Fruit fly (Drosophila melanogaster): ENCODE measurements around the gene daw.

The daw gene

dm6 chr2L:2861140-2861884 lies 56.3 kb downstream of the daw start (continued):
- TF ChIP-seq CG33213 (GFP tag; optimal IDR thresholded peaks at IDR 0.05), result peak; percentile 13
- no peak for TF ChIP-seq croc (GFP tag; conservative IDR thresholded peaks at IDR 0.05)
- no peak for TF ChIP-seq CHES-1-like (GFP tag; optimal IDR thresholded peaks at IDR 0.05)
- TF ChIP-seq CG15601 (tag; optimal IDR thresholded peaks at IDR 0.05), result peak; percentile 47
- TF ChIP-seq jigr1 (GFP tag; IDR thresholded peaks at IDR 0.05), result no peak
- peak; percentile 20 for TF ChIP-seq caup (GFP tag; optimal IDR thresholded peaks at IDR 0.05; ENCODE audit: severe bottlenecking)
- no peak for TF ChIP-seq bowl (GFP tag; IDR thresholded peaks at IDR 0.05)
- TF ChIP-seq Poxn (GFP tag; IDR thresholded peaks at IDR 0.05), result no peak
- TF ChIP-seq wdn (GFP tag; IDR thresholded peaks at IDR 0.05), result no peak
- no peak for TF ChIP-seq E2f2 (GFP tag; IDR thresholded peaks at IDR 0.05)
- TF ChIP-seq CG11456 (GFP tag; IDR thresholded peaks at IDR 0.05), result no peak
- no peak for TF ChIP-seq CG14965 (GFP tag; optimal IDR thresholded peaks at IDR 0.05; ENCODE audit: borderline replicate concordance)
- TF ChIP-seq dimm (GFP tag; IDR thresholded peaks at IDR 0.05), result no peak
- TF ChIP-seq CG6854 (GFP tag; optimal IDR thresholded peaks at IDR 0.05), result no peak
- no peak for TF ChIP-seq B-H2 (GFP tag; optimal IDR thresholded peaks at IDR 0.05)
- no peak for TF ChIP-seq tup (GFP tag; optimal IDR thresholded peaks at IDR 0.05)
- peak; percentile 99 for TF ChIP-seq CG13894 (tag; optimal IDR thresholded peaks at IDR 0.05)
- no peak for TF ChIP-seq esg (GFP tag; conservative IDR thresholded peaks at IDR 0.05)
- no peak for TF ChIP-seq lmd (GFP tag; IDR thresholded peaks at IDR 0.05)
- no peak for TF ChIP-seq CG4282 (GFP tag; optimal IDR thresholded peaks at IDR 0.05)
- no peak for TF ChIP-seq CG4820 (GFP tag; optimal IDR thresholded peaks at IDR 0.05)
- TF ChIP-seq tx (GFP tag; optimal IDR thresholded peaks at IDR 0.05), result no peak
- TF ChIP-seq kni (GFP tag; optimal IDR thresholded peaks at IDR 0.05), result peak; percentile 96
- TF ChIP-seq Hr3 (GFP tag; optimal IDR thresholded peaks at IDR 0.05), result no peak
- TF ChIP-seq Dp (GFP tag; optimal IDR thresholded peaks at IDR 0.05), result no peak
- no peak for TF ChIP-seq ind (GFP tag; optimal IDR thresholded peaks at IDR 0.05)
- TF ChIP-seq CG3065 (GFP tag; optimal IDR thresholded peaks at IDR 0.05), result no peak
- no peak for TF ChIP-seq NK7.1 (GFP tag; optimal IDR thresholded peaks at IDR 0.05)
- TF ChIP-seq CG13287 (GFP tag; IDR thresholded peaks at IDR 0.05; ENCODE audit: partially characterized antibody), result no peak
- TF ChIP-seq CG31388 (GFP tag; optimal IDR thresholded peaks at IDR 0.05), result no peak
- no peak for TF ChIP-seq CG2678 (tag; optimal IDR thresholded peaks at IDR 0.05)
- no peak for TF ChIP-seq mld (GFP tag; IDR thresholded peaks at IDR 0.05; ENCODE audit: partially characterized antibody)
- no peak for TF ChIP-seq BtbVII (GFP tag; optimal IDR thresholded peaks at IDR 0.05)
- TF ChIP-seq ase (GFP tag; IDR thresholded peaks at IDR 0.05), result no peak
- TF ChIP-seq tgo (GFP tag; IDR thresholded peaks at IDR 0.05), result no peak; the same call in 2 of the 3 replicates
- no peak for TF ChIP-seq dati (GFP tag; IDR thresholded peaks at IDR 0.05)
- 0 out of 2 replicates have a peak, but pooled peaks have one; percentile 4 for TF ChIP-seq sens-2 (GFP tag; IDR thresholded peaks at IDR 0.05)
- TF ChIP-seq NC2β (GFP tag; optimal IDR thresholded peaks at IDR 0.05), result no peak
- peak; percentile 2 for TF ChIP-seq CG17568 (GFP tag; optimal IDR thresholded peaks at IDR 0.05)
- no peak for TF ChIP-seq bab2 (GFP tag; optimal IDR thresholded peaks at IDR 0.05)
- no peak for TF ChIP-seq tio (GFP tag; optimal IDR thresholded peaks at IDR 0.05)
- no peak for TF ChIP-seq tin (GFP tag; optimal IDR thresholded peaks at IDR 0.05)
- TF ChIP-seq fd64A (GFP tag; optimal IDR thresholded peaks at IDR 0.05), result peak; percentile 39
- TF ChIP-seq CG7786 (GFP tag; optimal IDR thresholded peaks at IDR 0.05), result no peak
- no peak for TF ChIP-seq cad (GFP tag; optimal IDR thresholded peaks at IDR 0.05)
- no peak for TF ChIP-seq CG7963 (GFP tag; IDR thresholded peaks at IDR 0.05; ENCODE audit: partially characterized antibody)
- TF ChIP-seq her (GFP tag; optimal IDR thresholded peaks at IDR 0.05), result no peak
- TF ChIP-seq CG8281 (tag; optimal IDR thresholded peaks at IDR 0.05), result no peak
- no peak for TF ChIP-seq Rx (GFP tag; IDR thresholded peaks at IDR 0.05)
- TF ChIP-seq Med (GFP tag), result peak; percentile 81
- no peak for TF ChIP-seq ems (GFP tag; optimal IDR thresholded peaks at IDR 0.05)

Measured in whole organism, embryonic.